Fruit fly (Drosophila melanogaster): ENCODE data around the gene nab.

nab gene

DNA sequence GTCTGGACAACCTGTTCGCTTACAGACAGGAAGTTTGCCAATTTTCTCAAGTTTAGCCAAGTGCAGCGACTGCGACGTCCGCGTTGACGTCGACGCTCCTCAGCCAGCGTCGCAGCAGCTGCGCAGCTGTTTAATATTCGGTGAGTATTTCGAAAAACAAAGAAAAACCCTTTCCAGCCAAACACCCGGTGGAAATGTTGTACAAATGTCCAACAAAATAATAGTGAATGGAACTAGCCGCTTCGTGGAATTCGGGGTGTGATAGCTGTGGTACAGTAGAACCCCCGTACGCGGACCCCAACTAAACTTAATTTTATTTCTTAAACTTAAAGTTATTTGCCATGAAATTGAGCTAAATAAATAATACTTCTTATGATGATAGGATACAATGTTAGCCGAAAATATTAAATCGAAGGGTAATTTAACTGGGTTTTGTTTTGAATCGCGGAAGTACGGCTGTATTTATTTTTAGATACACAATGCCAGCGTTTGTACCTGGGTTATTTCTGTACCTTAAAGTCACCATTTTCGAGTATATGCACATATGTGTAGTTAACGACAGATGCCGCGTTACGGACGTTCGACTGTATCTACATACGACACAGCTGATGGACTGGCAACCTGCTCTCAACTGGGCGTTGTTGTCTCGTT is 51.8 kb downstream of the nab start (continued):
- TF ChIP-seq CG13624 (GFP tag; optimal IDR thresholded peaks at IDR 0.05) (peak; percentile 56), Ada2b (GFP tag; IDR thresholded peaks at IDR 0.05) (peak; percentile 55), Fer1 (GFP tag; optimal IDR thresholded peaks at IDR 0.05) (peak; percentile 80), BtbVII (GFP tag; optimal IDR thresholded peaks at IDR 0.05) (peak; percentile 78), prd (optimal IDR thresholded peaks at IDR 0.05) (no peak), prd (GFP tag; IDR thresholded peaks at IDR 0.05) (peak; percentile 71), klu (GFP tag; IDR thresholded peaks at IDR 0.05) (0 out of 2 replicates have a peak, but pooled peaks have one; percentile 12), CG6683 (GFP tag; optimal IDR thresholded peaks at IDR 0.05) (peak; percentile 60), CG2129 (GFP tag; IDR thresholded peaks at IDR 0.05; ENCODE audit: partially characterized antibody) (no peak), CG7271 (tag; optimal IDR thresholded peaks at IDR 0.05) (peak; percentile 7), dan (GFP tag; IDR thresholded peaks at IDR 0.05) (0 out of 2 replicates have a peak, but pooled peaks have one; percentile 17), Awh (GFP tag; IDR thresholded peaks at IDR 0.05) (no peak), cas (GFP tag; IDR thresholded peaks at IDR 0.05) (0 out of 2 replicates have a peak, but pooled peaks have one; percentile 5), ken (GFP tag; IDR thresholded peaks at IDR 0.05) (peak; percentile 51; the same call in 1 of the 3 replicates), hkb (optimal IDR thresholded peaks at IDR 0.05) (no peak), hkb (GFP tag; IDR thresholded peaks at IDR 0.05) (peak; percentile 65), jumu (GFP tag; optimal IDR thresholded peaks at IDR 0.05) (no peak), ttk (GFP tag; IDR thresholded peaks at IDR 0.05) (peak; percentile 53), ab (GFP tag; optimal IDR thresholded peaks at IDR 0.05) (peak; percentile 33), kah (GFP tag; optimal IDR thresholded peaks at IDR 0.05) (peak; percentile 18), CG12299 (tag; optimal IDR thresholded peaks at IDR 0.05) (peak; percentile 25), CG4617 (GFP tag; optimal IDR thresholded peaks at IDR 0.05; ENCODE audit: borderline replicate concordance) (peak; percentile 0), CG4854 (GFP tag; optimal IDR thresholded peaks at IDR 0.05) (peak; percentile 71), PHDP (tag; optimal IDR thresholded peaks at IDR 0.05) (peak; percentile 75), scrt (GFP tag; optimal IDR thresholded peaks at IDR 0.05) (peak; percentile 40), nerfin-1 (tag; optimal IDR thresholded peaks at IDR 0.05) (peak; percentile 61), CG31441 (GFP tag; IDR thresholded peaks at IDR 0.05) (peak; percentile 78), CG14050 (GFP tag; IDR thresholded peaks at IDR 0.05) (no peak; the same call in 2 of the 3 replicates), Fer3 (tag; optimal IDR thresholded peaks at IDR 0.05) (peak; percentile 56), Dll (GFP tag; IDR thresholded peaks at IDR 0.05; ENCODE audit: partially characterized antibody) (no peak), CG18476 (GFP tag; optimal IDR thresholded peaks at IDR 0.05) (peak; percentile 42), CG1024 (GFP tag; IDR thresholded peaks at IDR 0.05) (no peak), H2.0 (GFP tag; IDR thresholded peaks at IDR 0.05) (peak; percentile 33; the same call in 1 of the 2 replicates), twi (tag; optimal IDR thresholded peaks at IDR 0.05) (peak; percentile 79), maf-S (GFP tag; optimal IDR thresholded peaks at IDR 0.05) (peak; percentile 35), CG10147 (GFP tag; optimal IDR thresholded peaks at IDR 0.05) (peak; percentile 66), Oli (tag; optimal IDR thresholded peaks at IDR 0.05) (peak; percentile 83), HLH3B (GFP tag; IDR thresholded peaks at IDR 0.05) (peak; percentile 21; the same call in 1 of the 2 replicates), HLH54F (GFP tag; optimal IDR thresholded peaks at IDR 0.05) (peak; percentile 45), CG10959 (GFP tag; IDR thresholded peaks at IDR 0.05) (no peak), Hmr (GFP tag; optimal IDR thresholded peaks at IDR 0.05) (peak; percentile 77), pnt (GFP tag; optimal IDR thresholded peaks at IDR 0.05) (peak; percentile 20), pho (GFP tag; optimal IDR thresholded peaks at IDR 0.05) (no peak), HLH4C (GFP tag; IDR thresholded peaks at IDR 0.05; ENCODE audit: partially characterized antibody) (no peak), MESR4 (GFP tag; optimal IDR thresholded peaks at IDR 0.05) (no peak), CG6854 (GFP tag; optimal IDR thresholded peaks at IDR 0.05) (peak; percentile 5), CG6689 (GFP tag; IDR thresholded peaks at IDR 0.05) (peak; percentile 57; the same call in 1 of the 2 replicates), CG17829 (tag; optimal IDR thresholded peaks at IDR 0.05) (peak; percentile 74), vfl (GFP tag; optimal IDR thresholded peaks at IDR 0.05) (no peak), mam (GFP tag; optimal IDR thresholded peaks at IDR 0.05) (peak; percentile 71)

All from whole organism, embryonic.